Worm (Caenorhabditis elegans) whole organism, late embryonic: Measurements from ENCODE around the gene eol-1.

Source experiments
- F13H6.1 ChIP-seq: sonication (generic microtip); optimal IDR thresholded peaks from 2 replicates; lab custom pipeline; 2016; ENCODE audit warnings: missing genetic modification characterization, missing compliant biosample characterization
- K02D7.2 ChIP-seq: sonication (generic microtip); optimal IDR thresholded peaks from 2 replicates; lab custom pipeline; 2017; ENCODE audit warnings: mild to moderate bottlenecking, missing genetic modification characterization, missing compliant biosample characterization
- K09A11.1 ChIP-seq: sonication (generic microtip); optimal IDR thresholded peaks from 2 replicates; lab custom pipeline; 2017; ENCODE audit warnings: antibody characterized with exemption, mild to moderate bottlenecking, missing genetic modification characterization, missing compliant biosample characterization; ENCODE audit not compliant: insufficient read depth
- ama-1 ChIP-seq: fragments of 150-350 bp; optimal IDR thresholded peaks from 2 replicates; lab custom pipeline; 2014
- ceh-19 ChIP-seq: fragments of 200-800 bp; sonication (Bioruptor generic); optimal IDR thresholded peaks from 2 replicates; lab custom pipeline; 2018; ENCODE audit warnings: mild to moderate bottlenecking, missing genetic modification characterization, missing compliant biosample characterization
- ceh-48 ChIP-seq: sonication (generic microtip); optimal IDR thresholded peaks from 2 replicates; lab custom pipeline; 2016; ENCODE audit warnings: missing genetic modification characterization, inconsistent platforms, missing compliant biosample characterization
- dmd-4 ChIP-seq: sonication (generic microtip); optimal IDR thresholded peaks from 2 replicates; lab custom pipeline; 2016; ENCODE audit warnings: borderline replicate concordance, missing genetic modification characterization, missing compliant biosample characterization
- elt-2 ChIP-seq: sonication (generic microtip); optimal IDR thresholded peaks from 2 replicates; lab custom pipeline; 2016; ENCODE audit warnings: missing genetic modification reagents, missing genetic modification characterization, missing compliant biosample characterization
- hlh-13 ChIP-seq: fragments of 200-800 bp; sonication (Bioruptor generic); optimal IDR thresholded peaks from 2 replicates; lab custom pipeline; 2018; ENCODE audit warnings: mild to moderate bottlenecking, missing genetic modification characterization, missing compliant biosample characterization
- nfya-1 ChIP-seq: sonication (generic microtip); optimal IDR thresholded peaks from 2 replicates; lab custom pipeline; 2017; ENCODE audit warnings: missing genetic modification characterization, mild to moderate bottlenecking, missing compliant biosample characterization, antibody characterized with exemption, moderate library complexity
- nhr-11 ChIP-seq: fragments of 150-350 bp; optimal IDR thresholded peaks from 2 replicates; lab custom pipeline; 2014; ENCODE audit warnings: missing biosample characterization, missing genetic modification characterization
- pha-4 ChIP-seq: fragments of 150-350 bp; optimal IDR thresholded peaks from 2 replicates; lab custom pipeline; 2018; ENCODE audit warnings: missing biosample characterization, missing genetic modification reagents, missing genetic modification characterization
- rnt-1 ChIP-seq: sonication (generic microtip); optimal IDR thresholded peaks from 2 replicates; lab custom pipeline; 2016; ENCODE audit warnings: missing genetic modification characterization, missing compliant biosample characterization
- sox-4 ChIP-seq: sonication (generic microtip); optimal IDR thresholded peaks from 2 replicates; lab custom pipeline; 2017; ENCODE audit warnings: mild to moderate bottlenecking, missing genetic modification characterization, inconsistent platforms, missing compliant biosample characterization

DNA sequence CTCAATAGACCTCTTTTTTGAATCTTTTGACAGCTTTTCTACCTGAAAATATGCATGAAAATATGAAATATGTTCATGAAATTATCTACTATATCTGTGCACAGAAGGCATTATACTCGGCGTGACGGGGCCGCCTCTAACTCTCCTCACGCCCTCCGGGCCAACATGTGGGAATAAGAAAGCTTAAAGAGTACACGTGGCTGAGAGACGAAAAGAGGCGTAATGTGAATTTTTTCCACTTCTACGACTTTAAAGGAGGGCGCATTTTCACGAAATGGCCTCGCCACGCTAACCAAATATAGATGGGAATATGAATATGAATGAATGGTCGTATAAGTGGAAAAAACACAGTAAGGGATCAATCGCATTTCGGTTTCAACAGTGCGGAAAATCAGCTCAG is 23.0 kb downstream of the eol-1 start:
- no peak for TF ChIP-seq rnt-1 (tag; lab: Kevin White, UChicago)
- no peak for TF ChIP-seq nfya-1 (tag; lab: Kevin White, UChicago)
- TF ChIP-seq elt-2 (tag; lab: Kevin White, UChicago) = no peak
- TF ChIP-seq K09A11.1 (tag; lab: Kevin White, UChicago) = no peak
- TF ChIP-seq ama-1 (lab: Kevin White, UChicago) = no peak
- no peak for TF ChIP-seq K02D7.2 (tag; lab: Kevin White, UChicago)
- TF ChIP-seq ceh-19 (GFP tag; lab: Kevin White, UChicago) = no peak
- TF ChIP-seq nhr-11 (tag; lab: Kevin White, UChicago) = no peak
- TF ChIP-seq hlh-13 = no peak
- no peak for TF ChIP-seq F13H6.1 (tag; lab: Kevin White, UChicago)
- no peak for TF ChIP-seq sox-4 (tag; lab: Kevin White, UChicago)
- TF ChIP-seq dmd-4 (tag; lab: Kevin White, UChicago) = no peak
- no peak for TF ChIP-seq pha-4 (tag; lab: Kevin White, UChicago)
- TF ChIP-seq ceh-48 (tag; lab: Kevin White, UChicago) = no peak
